Fruit fly (Drosophila melanogaster) whole organism, prepupa: ENCODE measurements around the gene KdelR.

Experiments
- CG10631 ChIP-seq: fragments of 200-800 bp; sonication (Bioruptor generic); optimal IDR thresholded peaks from 2 replicates; lab custom pipeline; 2016; ENCODE audit warnings: missing biosample characterization, missing genetic modification characterization
- CG10669 ChIP-seq: fragments of 200-800 bp; sonication (Bioruptor generic); optimal IDR thresholded peaks from 3 replicates; lab custom pipeline; 2018; ENCODE audit warnings: missing biosample characterization, mild to moderate bottlenecking, missing genetic modification characterization, moderate library complexity
- CG11294 ChIP-seq: fragments of 200-800 bp; sonication (Bioruptor generic); IDR thresholded peaks from 2 replicates; pipeline ENCODE4 v1.3.6; 2022; ENCODE audit warnings: missing biosample characterization, missing genetic modification characterization
- CG11902 ChIP-seq: fragments of 200-800 bp; sonication (Bioruptor generic); optimal IDR thresholded peaks from 3 replicates; lab custom pipeline; 2016; ENCODE audit warnings: missing biosample characterization, missing genetic modification characterization
- CG15336 ChIP-seq: fragments of 200-800 bp; sonication (Bioruptor generic); IDR thresholded peaks from 2 replicates; pipeline ENCODE4 v1.3.6; 2022; ENCODE audit warnings: missing biosample characterization, missing genetic modification characterization
- CG1621 ChIP-seq: fragments of 200-800 bp; sonication (Bioruptor generic); optimal IDR thresholded peaks from 3 replicates; lab custom pipeline; 2018; ENCODE audit warnings: missing biosample characterization, mild to moderate bottlenecking, missing genetic modification characterization
- CG31627 ChIP-seq: fragments of 200-800 bp; sonication (Bioruptor generic); optimal IDR thresholded peaks from 3 replicates; lab custom pipeline; 2016; ENCODE audit warnings: missing biosample characterization, missing genetic modification characterization
- CG32006 ChIP-seq: fragments of 200-800 bp; sonication (Bioruptor generic); optimal IDR thresholded peaks from 3 replicates; lab custom pipeline; 2017; ENCODE audit warnings: missing biosample characterization, mild to moderate bottlenecking, missing genetic modification characterization
- CG34406 ChIP-seq: fragments of 200-800 bp; sonication (Bioruptor generic); optimal IDR thresholded peaks from 3 replicates; lab custom pipeline; 2016; ENCODE audit warnings: missing biosample characterization, missing genetic modification characterization
- CG4318 ChIP-seq: fragments of 200-800 bp; sonication (Bioruptor generic); optimal IDR thresholded peaks from 3 replicates; lab custom pipeline; 2017; ENCODE audit warnings: missing biosample characterization, mild to moderate bottlenecking, missing genetic modification characterization
- CG6163 ChIP-seq: fragments of 200-800 bp; sonication (Bioruptor generic); IDR thresholded peaks from 3 replicates; pipeline ENCODE4 v1.3.6; 2022; ENCODE audit warnings: missing biosample characterization, missing genetic modification characterization
- CG6276 ChIP-seq: fragments of 200-800 bp; sonication (Bioruptor generic); optimal IDR thresholded peaks from 2 replicates; lab custom pipeline; 2017; ENCODE audit warnings: missing biosample characterization, mild to moderate bottlenecking, missing genetic modification characterization
- CG6792 ChIP-seq: fragments of 200-800 bp; sonication (Bioruptor generic); optimal IDR thresholded peaks from 3 replicates; lab custom pipeline; 2016; ENCODE audit warnings: missing biosample characterization, missing genetic modification characterization
- CG6808 ChIP-seq: fragments of 200-800 bp; sonication (Bioruptor generic); optimal IDR thresholded peaks from 3 replicates; lab custom pipeline; 2017; ENCODE audit warnings: missing biosample characterization, missing genetic modification characterization, mild to moderate bottlenecking, moderate library complexity, missing genetic modification reagents
- CG6854 ChIP-seq: fragments of 200-800 bp; sonication (Bioruptor generic); optimal IDR thresholded peaks from 2 replicates; lab custom pipeline; 2017; ENCODE audit warnings: missing biosample characterization, mild to moderate bottlenecking, missing genetic modification characterization
- CG8119 ChIP-seq: fragments of 200-800 bp; sonication (Bioruptor generic); IDR thresholded peaks from 3 replicates; pipeline ENCODE4 v1.3.6; 2022; ENCODE audit warnings: missing biosample characterization, missing genetic modification characterization
- CG8319 ChIP-seq: fragments of 200-800 bp; sonication (Bioruptor generic); optimal IDR thresholded peaks from 3 replicates; lab custom pipeline; 2016; ENCODE audit warnings: missing biosample characterization, missing genetic modification characterization
- CG8632 ChIP-seq: fragments of 200-800 bp; sonication (Bioruptor generic); optimal IDR thresholded peaks from 3 replicates; lab custom pipeline; 2016; ENCODE audit warnings: missing biosample characterization, missing genetic modification characterization
- Eip75B ChIP-seq: fragments of 200-800 bp; sonication (Bioruptor generic); optimal IDR thresholded peaks from 3 replicates; lab custom pipeline; 2016; ENCODE audit warnings: missing biosample characterization, missing genetic modification characterization
- Eip78C ChIP-seq: fragments of 200-800 bp; sonication (Bioruptor generic); peaks from one replicate; lab custom pipeline; 2016; ENCODE audit warnings: missing biosample characterization, missing genetic modification characterization
- Eip93F ChIP-seq: fragments of 200-800 bp; sonication (Bioruptor generic); optimal IDR thresholded peaks from 2 replicates; lab custom pipeline; 2016; ENCODE audit warnings: missing biosample characterization, mild to moderate bottlenecking, missing genetic modification characterization
- Hr38 ChIP-seq: sonication (Bioruptor generic); optimal IDR thresholded peaks from 2 replicates; lab custom pipeline; 2016; ENCODE audit warnings: missing biosample characterization, missing genetic modification characterization
- Hr39 ChIP-seq: fragments of 200-800 bp; sonication (Bioruptor generic); optimal IDR thresholded peaks from 2 replicates; lab custom pipeline; 2016; ENCODE audit warnings: missing biosample characterization, missing genetic modification characterization
- Hr4 ChIP-seq: fragments of 200-800 bp; sonication (Bioruptor generic); optimal IDR thresholded peaks from 3 replicates; lab custom pipeline; 2016; ENCODE audit warnings: missing biosample characterization, missing genetic modification characterization
- Lpt ChIP-seq: fragments of 200-800 bp; sonication (Bioruptor generic); optimal IDR thresholded peaks from 3 replicates; lab custom pipeline; 2016; ENCODE audit warnings: missing biosample characterization, missing genetic modification characterization
- Met ChIP-seq: fragments of 200-800 bp; sonication (Bioruptor generic); optimal IDR thresholded peaks from 3 replicates; lab custom pipeline; 2016; ENCODE audit warnings: missing biosample characterization, missing genetic modification characterization
- OdsH ChIP-seq: fragments of 200-800 bp; sonication (Bioruptor generic); optimal IDR thresholded peaks from 3 replicates; lab custom pipeline; 2016; ENCODE audit warnings: missing biosample characterization, missing genetic modification characterization
- Smox ChIP-seq: fragments of 200-800 bp; sonication (Bioruptor generic); optimal IDR thresholded peaks from 3 replicates; lab custom pipeline; 2016; ENCODE audit warnings: missing biosample characterization, missing genetic modification characterization
- Sox102F ChIP-seq: fragments of 200-800 bp; sonication (Bioruptor generic); optimal IDR thresholded peaks from 2 replicates; lab custom pipeline; 2016; ENCODE audit warnings: missing biosample characterization, mild to moderate bottlenecking, missing genetic modification characterization
- Sox14 ChIP-seq: fragments of 200-800 bp; sonication (Bioruptor generic); optimal IDR thresholded peaks from 3 replicates; lab custom pipeline; 2016; ENCODE audit warnings: missing biosample characterization, missing genetic modification characterization
- Sox15 ChIP-seq: fragments of 200-800 bp; sonication (Bioruptor generic); optimal IDR thresholded peaks from 3 replicates; lab custom pipeline; 2016; ENCODE audit warnings: missing biosample characterization, missing genetic modification characterization
- achi ChIP-seq: fragments of 200-800 bp; sonication (Bioruptor generic); optimal IDR thresholded peaks from 3 replicates; lab custom pipeline; 2016; ENCODE audit warnings: missing biosample characterization, missing genetic modification characterization
- cyc ChIP-seq: fragments of 200-800 bp; sonication (Bioruptor generic); optimal IDR thresholded peaks from 3 replicates; lab custom pipeline; 2016; ENCODE audit warnings: missing biosample characterization, missing genetic modification characterization
- dac ChIP-seq: fragments of 200-800 bp; sonication (Bioruptor generic); optimal IDR thresholded peaks from 2 replicates; lab custom pipeline; 2017; ENCODE audit warnings: missing biosample characterization, mild to moderate bottlenecking, missing genetic modification characterization
- dsx ChIP-seq: fragments of 200-800 bp; optimal IDR thresholded peaks from 3 replicates; lab custom pipeline; 2019; ENCODE audit warnings: missing biosample characterization, mild to moderate bottlenecking, missing genetic modification characterization, moderate library complexity; ENCODE audit not compliant: poor library complexity, severe bottlenecking
- fd59A ChIP-seq: fragments of 200-800 bp; sonication (Bioruptor generic); optimal IDR thresholded peaks from 2 replicates; lab custom pipeline; 2017; ENCODE audit warnings: missing biosample characterization, mild to moderate bottlenecking, missing genetic modification characterization, missing genetic modification reagents
- fd85E ChIP-seq: fragments of 200-800 bp; sonication (Bioruptor generic); optimal IDR thresholded peaks from 3 replicates; lab custom pipeline; 2016; ENCODE audit warnings: missing biosample characterization, missing genetic modification characterization
- fkh ChIP-seq: fragments of 200-800 bp; sonication (Bioruptor generic); optimal IDR thresholded peaks from 3 replicates; lab custom pipeline; 2017; ENCODE audit warnings: missing biosample characterization, mild to moderate bottlenecking, missing genetic modification characterization, moderate library complexity
- net ChIP-seq: fragments of 200-800 bp; sonication (Bioruptor generic); optimal IDR thresholded peaks from 3 replicates; lab custom pipeline; 2016; ENCODE audit warnings: missing biosample characterization, missing genetic modification characterization
- ss ChIP-seq, 2 experiments: fragments of 200-800 bp; sonication (Bioruptor generic); optimal IDR thresholded peaks; 2 replicates in 1 of 2; 3 replicates in 1 of 2; lab custom pipeline; 2017 to 2018; ENCODE audit warnings: mild to moderate bottlenecking in 2 of 2, missing biosample characterization in 2 of 2, missing genetic modification characterization in 2 of 2, moderate library complexity in 1 of 2
- svp ChIP-seq: fragments of 200-800 bp; sonication (Bioruptor generic); peaks from one replicate; lab custom pipeline; 2016; ENCODE audit warnings: missing biosample characterization, missing genetic modification characterization
- topi ChIP-seq: fragments of 200-800 bp; sonication (Bioruptor generic); optimal IDR thresholded peaks from 3 replicates; lab custom pipeline; 2016; ENCODE audit warnings: missing biosample characterization, missing genetic modification characterization
- vri ChIP-seq: fragments of 200-800 bp; sonication (Bioruptor generic); optimal IDR thresholded peaks from 3 replicates; lab custom pipeline; 2016; ENCODE audit warnings: missing biosample characterization, mild to moderate bottlenecking, missing genetic modification characterization

The KdelR gene

dm6 chr2L:10468388-10468787 lies 41.7 kb downstream of the KdelR start (continued):
- TF ChIP-seq CG11294 (0 out of 2 replicates have a peak, but pooled peaks have one; percentile 13), CG34406 (GFP tag; lab: Kevin White, UChicago) (peak; percentile 46), OdsH (GFP tag; lab: Kevin White, UChicago) (peak; percentile 58), CG6163 (GFP tag; lab: Robert Waterston, UW) (peak; percentile 80), Hr39 (peak; percentile 4), net (GFP tag; lab: Kevin White, UChicago) (peak; percentile 44), Sox102F (GFP tag; lab: Kevin White, UChicago) (peak; percentile 42), svp (GFP tag; lab: Kevin White, UChicago) (peak; percentile 89), cyc (GFP tag; lab: Kevin White, UChicago) (peak; percentile 38), topi (GFP tag; lab: Kevin White, UChicago) (peak; percentile 17), CG15336 (GFP tag; lab: Robert Waterston, UW) (no peak; the same call in 1 of the 2 replicates), CG8119 (GFP tag; lab: Robert Waterston, UW) (no peak), CG11902 (peak; percentile 34)

- TF ChIP-seq Sox14 (GFP tag; lab: Kevin White, UChicago), result no peak
- TF ChIP-seq CG31627, result no peak
- no peak for TF ChIP-seq Hr38 (GFP tag; lab: Kevin White, UChicago)
- TF ChIP-seq Eip75B (GFP tag; lab: Kevin White, UChicago), result no peak
- no peak for TF ChIP-seq CG6792
- TF ChIP-seq CG10631 (GFP tag; lab: Kevin White, UChicago), result no peak
- no peak for TF ChIP-seq CG10669 (GFP tag; lab: Kevin White, UChicago)
- TF ChIP-seq CG6854, result no peak
- TF ChIP-seq CG8319, result no peak
- no peak for TF ChIP-seq Lpt
- no peak for TF ChIP-seq Hr39
- TF ChIP-seq fd59A (GFP tag; lab: Kevin White, UChicago), result no peak
- no peak for TF ChIP-seq CG1621 (tag; lab: Kevin White, UChicago)
- no peak for TF ChIP-seq OdsH (GFP tag; lab: Kevin White, UChicago)
- TF ChIP-seq CG6808 (GFP tag; lab: Kevin White, UChicago), result no peak
- no peak for TF ChIP-seq fd85E
- no peak for TF ChIP-seq CG11902
- TF ChIP-seq vri (GFP tag; lab: Kevin White, UChicago), result no peak
- no peak for TF ChIP-seq ss (GFP tag; optimal IDR thresholded peaks at IDR 0.05; lab: Kevin White, UChicago)
These were observed 42.3 kb downstream of the KdelR start for dm6 chr2L:10468978-10469377.

dm6 chr2L:10470211-10470610 lies 43.5 kb downstream of the KdelR start:
- peak; percentile 36 for TF ChIP-seq dsx (GFP tag; lab: Kevin White, UChicago)
- no peak for TF ChIP-seq CG11294
- TF ChIP-seq Eip78C, result peak; percentile 16
- no peak for TF ChIP-seq svp (GFP tag; lab: Kevin White, UChicago)
- TF ChIP-seq CG32006, result no peak
- TF ChIP-seq Hr39, result no peak

- peak; percentile 69 for TF ChIP-seq fkh (GFP tag; lab: Kevin White, UChicago)
- no peak for TF ChIP-seq CG11294
- TF ChIP-seq, all 60 proteins: peak for 1
These were observed 45.6 kb downstream of the KdelR start for dm6 chr2L:10472257-10472656.

- peak; percentile 33 for TF ChIP-seq Hr38 (GFP tag; lab: Kevin White, UChicago)
- TF ChIP-seq ss (GFP tag; optimal IDR thresholded peaks at IDR 0.05; lab: Kevin White, UChicago), result peak; percentile 93 to 96
- peak; percentile 98 for TF ChIP-seq Hr4 (GFP tag; lab: Kevin White, UChicago)
- TF ChIP-seq Met (GFP tag; lab: Kevin White, UChicago), result peak; percentile 85
- TF ChIP-seq net (GFP tag; lab: Kevin White, UChicago), result peak; percentile 98
- TF ChIP-seq CG4318 (GFP tag; lab: Kevin White, UChicago), result peak; percentile 97
- TF ChIP-seq dac (GFP tag; lab: Kevin White, UChicago), result peak; percentile 97
- TF ChIP-seq CG8119 (GFP tag; lab: Robert Waterston, UW), result peak; percentile 99
- peak; percentile 90 for TF ChIP-seq Eip75B (GFP tag; lab: Kevin White, UChicago)
- TF ChIP-seq CG6276 (GFP tag; lab: Kevin White, UChicago), result peak; percentile 99
- TF ChIP-seq fkh (GFP tag; lab: Kevin White, UChicago), result peak; percentile 82
- TF ChIP-seq Eip93F (GFP tag; lab: Kevin White, UChicago), result peak; percentile 85
- TF ChIP-seq Sox102F (GFP tag; lab: Kevin White, UChicago), result peak; percentile 93
- peak; percentile 96 for TF ChIP-seq CG8632 (GFP tag; lab: Kevin White, UChicago)
- peak; percentile 96 for TF ChIP-seq achi
- peak; percentile 90 for TF ChIP-seq cyc (GFP tag; lab: Kevin White, UChicago)
- peak; percentile 98 for TF ChIP-seq CG10669 (GFP tag; lab: Kevin White, UChicago)
- peak; percentile 97 for TF ChIP-seq OdsH (GFP tag; lab: Kevin White, UChicago)
- TF ChIP-seq Smox, result peak; percentile 93
- TF ChIP-seq Sox15 (GFP tag; lab: Kevin White, UChicago), result peak; percentile 92
- peak; percentile 78 for TF ChIP-seq fd85E
- peak; percentile 96 for TF ChIP-seq CG1621 (tag; lab: Kevin White, UChicago)
- peak; percentile 96 for TF ChIP-seq svp (GFP tag; lab: Kevin White, UChicago)
- peak; percentile 96 for TF ChIP-seq fd59A (GFP tag; lab: Kevin White, UChicago)
These were observed 47.6 kb downstream of the KdelR start, which contains the start of gene RluA-1 for dm6 chr2L:10474268-10474678. Gene RluA-1 (minus strand): TSS chr2L:10474349.
